Worm (Caenorhabditis elegans) whole organism, midembryonic: ENCODE data around the gene R06F6.8.

ENCODE experiments used
- cog-1 ChIP-seq: sonication (generic microtip); optimal IDR thresholded peaks from 2 replicates; lab custom pipeline; 2016; ENCODE audit warnings: missing genetic modification characterization, missing compliant biosample characterization
- med-1 ChIP-seq: sonication (generic microtip); optimal IDR thresholded peaks from 2 replicates; lab custom pipeline; 2017; ENCODE audit warnings: missing genetic modification characterization, mild to moderate bottlenecking, missing compliant biosample characterization, antibody characterized with exemption, missing genetic modification reagents; ENCODE audit not compliant: insufficient read depth

- TF ChIP-seq cog-1 (no peak), med-1 (no peak)
Measured at ce11 chrII:10808708-10809343, 11.0 kb downstream of the R06F6.8 start, which contains the start of gene R06F6.14.
